Worm (Caenorhabditis elegans) whole organism, mixed stage, embryonic: ENCODE results near the gene dyc-1.

Source experiments
- ceh-43 ChIP-seq: fragments of 200-800 bp; sonication (Bioruptor generic); optimal IDR thresholded peaks from 2 replicates; lab custom pipeline; 2018; ENCODE audit warnings: mild to moderate bottlenecking, missing genetic modification characterization, moderate library complexity, missing compliant biosample characterization
- drap-1 ChIP-seq: fragments of 200-800 bp; sonication (Bioruptor generic); optimal IDR thresholded peaks from 3 replicates; lab custom pipeline; 2018; ENCODE audit warnings: mild to moderate bottlenecking, missing genetic modification characterization, missing compliant biosample characterization
- lin-32 ChIP-seq: fragments of 200-800 bp; sonication (Bioruptor generic); optimal IDR thresholded peaks from 2 replicates; lab custom pipeline; 2018; ENCODE audit warnings: mild to moderate bottlenecking, missing genetic modification characterization, missing compliant biosample characterization
- lsy-2 ChIP-seq: fragments of 150-350 bp; optimal IDR thresholded peaks from 2 replicates; lab custom pipeline; 2014; ENCODE audit warnings: missing biosample characterization, missing genetic modification characterization
- mep-1 ChIP-seq: fragments of 150-350 bp; optimal IDR thresholded peaks from 2 replicates; lab custom pipeline; 2017; ENCODE audit warnings: missing biosample characterization, missing genetic modification reagents, missing genetic modification characterization, inconsistent platforms
- mls-2 ChIP-seq: sonication (generic microtip); optimal IDR thresholded peaks from 2 replicates; lab custom pipeline; 2016; ENCODE audit warnings: mild to moderate bottlenecking, missing genetic modification characterization, moderate library complexity, missing compliant biosample characterization
- nhr-12 ChIP-seq: fragments of 150-350 bp; optimal IDR thresholded peaks from 2 replicates; lab custom pipeline; 2014; ENCODE audit warnings: missing biosample characterization, missing genetic modification characterization
- nhr-28 ChIP-seq: fragments of 150-350 bp; optimal IDR thresholded peaks from 2 replicates; lab custom pipeline; 2014; ENCODE audit warnings: missing biosample characterization, missing genetic modification characterization

- TF ChIP-seq lsy-2 (tag; lab: Kevin White, UChicago) (no peak), nhr-28 (no peak), mls-2 (tag; lab: Kevin White, UChicago) (no peak), drap-1 (GFP tag; lab: Kevin White, UChicago) (no peak), mep-1 (tag; lab: Kevin White, UChicago) (no peak), nhr-12 (tag; lab: Kevin White, UChicago) (no peak), ceh-43 (GFP tag; lab: Kevin White, UChicago) (no peak), lin-32 (GFP tag; lab: Kevin White, UChicago) (no peak)
Measured at ce11 chrX:14008130-14008529, 41.2 kb upstream of the dyc-1 start.
